Fruit fly (Drosophila melanogaster): ENCODE results near the gene CG46460.

- TF ChIP-seq insv (optimal IDR thresholded peaks at IDR 0.05), result no peak
- no peak for TF ChIP-seq psq (optimal IDR thresholded peaks at IDR 0.05)
- no peak for TF ChIP-seq Myc (optimal IDR thresholded peaks at IDR 0.05)
- TF ChIP-seq Sin3A (optimal IDR thresholded peaks at IDR 0.05), result no peak
- no peak for TF ChIP-seq h (optimal IDR thresholded peaks at IDR 0.05)
These were observed 9.0 kb upstream of the CG46460 start, which contains the start of gene ImpL2 for dm6 chr3L:4236097-4236572.
